Worm (Caenorhabditis elegans): ENCODE data around the gene endu-2.

Gene endu-2

DNA sequence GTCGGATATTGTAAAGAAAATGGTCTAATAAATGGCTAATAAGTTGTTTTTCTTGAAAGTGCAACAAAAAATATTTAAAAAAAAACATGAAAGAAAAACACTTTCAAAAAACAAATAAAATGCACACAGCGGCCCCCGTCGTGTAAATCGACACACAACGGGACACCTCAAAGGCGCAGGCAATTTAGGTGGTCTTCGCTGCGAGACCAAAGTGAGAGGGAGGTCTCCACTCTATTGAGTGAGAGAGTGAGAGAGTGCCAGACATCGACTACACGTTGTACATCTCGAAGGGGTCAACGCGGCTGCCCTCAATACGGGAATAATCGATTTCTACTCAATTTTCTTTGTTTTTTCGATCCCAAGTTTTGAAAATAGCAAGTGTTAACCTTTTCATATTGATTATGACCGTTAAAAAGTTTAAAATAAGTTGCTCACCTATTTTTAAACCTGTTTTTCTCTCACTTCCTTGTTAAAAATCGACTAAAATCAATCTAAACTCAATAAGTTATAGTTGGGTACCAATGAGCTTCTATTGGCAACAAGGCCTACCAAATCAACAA, 44.7 kb downstream of the endu-2 start, which contains the start of gene sec-16A.2 (continued):
- TF ChIP-seq tbx-2 (tag; optimal IDR thresholded peaks at IDR 0.05) (peak; percentile 62), lin-14 (GFP tag; optimal IDR thresholded peaks at IDR 0.05) (peak; percentile 90), ces-1 (GFP tag; optimal IDR thresholded peaks at IDR 0.05) (no peak), dpl-1 (GFP tag; optimal IDR thresholded peaks at IDR 0.05) (peak in 2 of 3 experiments; percentile 48 to 51), zip-4 (GFP tag; optimal IDR thresholded peaks at IDR 0.05) (no peak), xbp-1 (tag; optimal IDR thresholded peaks at IDR 0.05) (peak; percentile 66), rnt-1 (tag; optimal IDR thresholded peaks at IDR 0.05) (peak; percentile 61), vab-15 (tag; optimal IDR thresholded peaks at IDR 0.05) (peak; percentile 67), mab-9 (GFP tag; IDR thresholded peaks at IDR 0.05) (no peak), efl-3 (GFP tag; optimal IDR thresholded peaks at IDR 0.05) (no peak), aly-2 (tag; optimal IDR thresholded peaks at IDR 0.05) (no peak), blmp-1 (tag; optimal IDR thresholded peaks at IDR 0.05) (peak; percentile 77), fkh-10 (GFP tag; optimal IDR thresholded peaks at IDR 0.05) (no peak), nhr-71 (tag; optimal IDR thresholded peaks at IDR 0.05) (peak; percentile 75), sptf-1 (tag; optimal IDR thresholded peaks at IDR 0.05) (no peak), nhr-19 (GFP tag; conservative IDR thresholded peaks at IDR 0.05) (peak; percentile 47), egl-27 (tag; optimal IDR thresholded peaks at IDR 0.05) (no peak), pqm-1 (tag; optimal IDR thresholded peaks at IDR 0.05) (no peak), dsc-1 (tag; optimal IDR thresholded peaks at IDR 0.05) (peak; percentile 14), efl-1 (optimal IDR thresholded peaks at IDR 0.05) (peak; percentile 42 to 71), efl-1 (GFP tag; optimal IDR thresholded peaks at IDR 0.05 in 1 of 2) (peak in 1 of 2 experiments; percentile 19), lin-39 (tag; optimal IDR thresholded peaks at IDR 0.05) (no peak)

DNA sequence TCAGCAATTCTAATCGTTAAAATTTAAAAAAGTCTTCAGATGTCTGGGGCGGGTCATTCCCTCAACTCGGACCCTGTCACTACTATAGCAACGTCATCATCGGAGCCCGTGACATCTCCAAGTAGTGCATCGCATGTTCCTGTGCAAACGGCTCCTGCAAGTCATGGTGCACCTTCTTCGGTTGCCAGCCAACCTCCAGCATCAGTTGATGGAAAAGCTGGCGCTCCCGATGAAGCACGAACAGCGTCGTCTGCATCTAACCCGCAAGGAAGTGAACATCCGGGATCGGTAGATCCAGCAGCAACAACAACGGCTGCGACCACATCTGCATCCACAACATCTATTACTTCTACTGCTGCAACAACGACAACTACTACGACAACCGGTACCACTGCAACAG, 52.5 kb downstream of the endu-2 start, which contains the start of gene R09F10.3:
Gene R09F10.3, plus strand, starts transcription at position 40 of the 400 bp plus-strand sequence.
- TF ChIP-seq ets-5 (GFP tag; IDR thresholded peaks at IDR 0.05) (no peak), mab-9 (GFP tag; IDR thresholded peaks at IDR 0.05) (no peak), aly-2 (tag; optimal IDR thresholded peaks at IDR 0.05) (no peak)

- TF ChIP-seq C16A3.4 (tag; optimal IDR thresholded peaks at IDR 0.05), result no peak
- no peak for TF ChIP-seq elt-2 (tag; optimal IDR thresholded peaks at IDR 0.05)
- no peak for TF ChIP-seq lin-13 (GFP tag; optimal IDR thresholded peaks at IDR 0.05)
- TF ChIP-seq ceh-63 (GFP tag; optimal IDR thresholded peaks at IDR 0.05), result no peak
- TF ChIP-seq mep-1 (tag; optimal IDR thresholded peaks at IDR 0.05), result no peak
- TF ChIP-seq nhr-12 (tag; optimal IDR thresholded peaks at IDR 0.05), result no peak
- no peak for TF ChIP-seq ztf-11 (tag; optimal IDR thresholded peaks at IDR 0.05)
- no peak for TF ChIP-seq fkh-4 (tag; optimal IDR thresholded peaks at IDR 0.05; ENCODE audit: borderline replicate concordance)
- no peak for TF ChIP-seq sox-4 (tag; optimal IDR thresholded peaks at IDR 0.05)
- no peak for TF ChIP-seq mdl-1 (tag; optimal IDR thresholded peaks at IDR 0.05)
Observed at ce11 chrX:8297333-8297732, 55.2 kb downstream of the endu-2 start.
